Worm (Caenorhabditis elegans) whole organism, early embryonic: ENCODE data around the gene glb-17.

Source experiments
- B0310.2 ChIP-seq: sonication (generic microtip); optimal IDR thresholded peaks from 2 replicates; lab custom pipeline; 2016; ENCODE audit warnings: mild to moderate bottlenecking, missing genetic modification characterization, missing compliant biosample characterization
- F13C5.2 ChIP-seq: sonication (generic microtip); optimal IDR thresholded peaks from 2 replicates; lab custom pipeline; 2017; ENCODE audit warnings: mild to moderate bottlenecking, missing genetic modification characterization, inconsistent platforms, missing compliant biosample characterization
- aly-1 ChIP-seq: sonication (generic microtip); optimal IDR thresholded peaks from 2 replicates; lab custom pipeline; 2016; ENCODE audit warnings: missing genetic modification characterization, missing compliant biosample characterization
- ama-1 ChIP-seq: fragments of 150-350 bp; optimal IDR thresholded peaks from 2 replicates; lab custom pipeline; 2014
- ceh-13 ChIP-seq: fragments of 200-800 bp; sonication (Bioruptor generic); optimal IDR thresholded peaks from 2 replicates; lab custom pipeline; 2018; ENCODE audit warnings: mild to moderate bottlenecking, missing genetic modification characterization, missing compliant biosample characterization
- ceh-36 ChIP-seq: sonication (generic microtip); optimal IDR thresholded peaks from 2 replicates; lab custom pipeline; 2016; ENCODE audit warnings: missing genetic modification characterization, inconsistent platforms, missing compliant biosample characterization
- ets-7 ChIP-seq: sonication (generic microtip); optimal IDR thresholded peaks from 2 replicates; lab custom pipeline; 2016; ENCODE audit warnings: missing genotype, missing genetic modification characterization, missing compliant biosample characterization
- flt-1 ChIP-seq: fragments of 200-800 bp; sonication (Bioruptor generic); IDR thresholded peaks from 2 replicates; pipeline ENCODE4 v1.3.6; 2022; ENCODE audit warnings: missing genetic modification characterization, missing compliant biosample characterization
- hmbx-1 ChIP-seq: sonication (generic microtip); optimal IDR thresholded peaks from 2 replicates; lab custom pipeline; 2016; ENCODE audit warnings: mild to moderate bottlenecking, missing genetic modification characterization, missing compliant biosample characterization
- hmg-4 ChIP-seq: fragments of 200-800 bp; sonication (Bioruptor generic); optimal IDR thresholded peaks from 2 replicates; lab custom pipeline; 2018; ENCODE audit warnings: mild to moderate bottlenecking, missing genetic modification characterization, missing compliant biosample characterization
- hnd-1 ChIP-seq: sonication (generic microtip); optimal IDR thresholded peaks from 2 replicates; lab custom pipeline; 2016; ENCODE audit warnings: missing genetic modification characterization, missing compliant biosample characterization
- pes-1 ChIP-seq: fragments of 200-800 bp; sonication (Bioruptor generic); IDR thresholded peaks from 2 replicates; pipeline ENCODE4 v1.3.6; 2022; ENCODE audit warnings: missing genetic modification reagents, missing genetic modification characterization, missing compliant biosample characterization
- scrt-1 ChIP-seq: fragments of 200-800 bp; sonication (Bioruptor generic); IDR thresholded peaks from 2 replicates; pipeline ENCODE4 v1.3.6; 2022; ENCODE audit warnings: missing genetic modification characterization, missing compliant biosample characterization
- sea-1 ChIP-seq: fragments of 200-800 bp; sonication (Bioruptor generic); conservative IDR thresholded peaks from 2 replicates; pipeline ENCODE4 v1.3.6; 2022; ENCODE audit warnings: missing genetic modification characterization, missing compliant biosample characterization
- tbx-11 ChIP-seq: fragments of 200-800 bp; sonication (Bioruptor generic); IDR thresholded peaks from 2 replicates; pipeline ENCODE4 v1.3.6; 2022; ENCODE audit warnings: missing genetic modification characterization, missing compliant biosample characterization
- tbx-37 ChIP-seq: fragments of 200-800 bp; sonication (Bioruptor generic); conservative IDR thresholded peaks from 2 replicates; pipeline ENCODE4 v1.3.6; 2022; ENCODE audit warnings: missing genetic modification reagents, missing genetic modification characterization, missing compliant biosample characterization
- tra-4 ChIP-seq: sonication (generic microtip); optimal IDR thresholded peaks from 2 replicates; lab custom pipeline; 2017; ENCODE audit warnings: missing genetic modification characterization, missing compliant biosample characterization

glb-17 gene

ce11 chrX:9602625-9603024 is 25.8 kb upstream of the glb-17 start:
- no peak for TF ChIP-seq hmbx-1
- TF ChIP-seq ama-1 (lab: Kevin White, UChicago): no peak
- no peak for TF ChIP-seq aly-1 (tag; lab: Kevin White, UChicago)
- TF ChIP-seq F13C5.2 (tag; lab: Kevin White, UChicago): no peak
- no peak for TF ChIP-seq scrt-1 (GFP tag; lab: Robert Waterston, UW)
- no peak for TF ChIP-seq B0310.2 (tag; lab: Kevin White, UChicago)
- no peak for TF ChIP-seq ceh-36 (tag; lab: Kevin White, UChicago)
- TF ChIP-seq tbx-11: no peak
- TF ChIP-seq hmg-4 (GFP tag; lab: Kevin White, UChicago): no peak
- no peak for TF ChIP-seq tbx-37 (GFP tag; lab: Robert Waterston, UW)
- TF ChIP-seq hnd-1 (tag; lab: Kevin White, UChicago): no peak
- no peak for TF ChIP-seq sea-1 (GFP tag; lab: Robert Waterston, UW)

ce11 chrX:9597299-9597698 is 20.5 kb upstream of the glb-17 start:
- TF ChIP-seq tbx-11: no peak

ce11 chrX:9589123-9589522 is 12.3 kb upstream of the glb-17 start, which contains the start of gene del-8:
TSS of gene del-8 (plus strand) at chrX:9589423.
- TF ChIP-seq hnd-1 (tag; lab: Kevin White, UChicago): no peak
- TF ChIP-seq aly-1 (tag; lab: Kevin White, UChicago): no peak
- no peak for TF ChIP-seq B0310.2 (tag; lab: Kevin White, UChicago)

ce11 chrX:9587642-9588041 is 10.8 kb upstream of the glb-17 start, which contains the start of gene gpx-3:
TSS of gene gpx-3 (plus strand) at chrX:9587942.
- TF ChIP-seq ceh-13 (GFP tag; lab: Kevin White, UChicago): no peak
- no peak for TF ChIP-seq ceh-36 (tag; lab: Kevin White, UChicago)
- TF ChIP-seq hmg-4 (GFP tag; lab: Kevin White, UChicago): no peak
- TF ChIP-seq scrt-1 (GFP tag; lab: Robert Waterston, UW): no peak
- TF ChIP-seq aly-1 (tag; lab: Kevin White, UChicago): no peak
- no peak for TF ChIP-seq B0310.2 (tag; lab: Kevin White, UChicago)
- no peak for TF ChIP-seq F13C5.2 (tag; lab: Kevin White, UChicago)
- no peak for TF ChIP-seq tra-4 (tag; lab: Kevin White, UChicago)
- TF ChIP-seq hmbx-1: no peak
- TF ChIP-seq tbx-11: no peak
- no peak for TF ChIP-seq pes-1 (GFP tag; lab: Robert Waterston, UW)
- no peak for TF ChIP-seq ets-7 (tag; lab: Kevin White, UChicago)
- TF ChIP-seq sea-1 (GFP tag; lab: Robert Waterston, UW): no peak
- TF ChIP-seq ama-1 (lab: Kevin White, UChicago): no peak
- no peak for TF ChIP-seq hnd-1 (tag; lab: Kevin White, UChicago)
- TF ChIP-seq flt-1 (GFP tag; lab: Robert Waterston, UW): no peak

ce11 chrX:9585584-9586166 is 8.8 kb upstream of the glb-17 start:
- TF ChIP-seq F13C5.2 (tag; lab: Kevin White, UChicago): no peak
- TF ChIP-seq flt-1 (GFP tag; lab: Robert Waterston, UW): no peak
- TF ChIP-seq tra-4 (tag; lab: Kevin White, UChicago): no peak
- no peak for TF ChIP-seq hmg-4 (GFP tag; lab: Kevin White, UChicago)
- TF ChIP-seq hnd-1 (tag; lab: Kevin White, UChicago): no peak
- no peak for TF ChIP-seq pes-1 (GFP tag; lab: Robert Waterston, UW)
- TF ChIP-seq tbx-37 (GFP tag; lab: Robert Waterston, UW): no peak
- TF ChIP-seq sea-1 (GFP tag; lab: Robert Waterston, UW): no peak
- TF ChIP-seq aly-1 (tag; lab: Kevin White, UChicago): no peak
- no peak for TF ChIP-seq ets-7 (tag; lab: Kevin White, UChicago)
- TF ChIP-seq B0310.2 (tag; lab: Kevin White, UChicago): no peak
- TF ChIP-seq hmbx-1: no peak
- no peak for TF ChIP-seq ceh-13 (GFP tag; lab: Kevin White, UChicago)
- TF ChIP-seq ama-1 (lab: Kevin White, UChicago): no peak
- no peak for TF ChIP-seq scrt-1 (GFP tag; lab: Robert Waterston, UW)
- TF ChIP-seq tbx-11: no peak

- TF ChIP-seq B0310.2 (tag; lab: Kevin White, UChicago): no peak
- TF ChIP-seq flt-1 (GFP tag; lab: Robert Waterston, UW): no peak
- TF ChIP-seq tbx-11: no peak
- no peak for TF ChIP-seq ets-7 (tag; lab: Kevin White, UChicago)
- TF ChIP-seq scrt-1 (GFP tag; lab: Robert Waterston, UW): no peak
- TF ChIP-seq ceh-36 (tag; lab: Kevin White, UChicago): no peak
- no peak for TF ChIP-seq hmbx-1
- no peak for TF ChIP-seq aly-1 (tag; lab: Kevin White, UChicago)
- TF ChIP-seq ama-1 (lab: Kevin White, UChicago): no peak
- TF ChIP-seq hnd-1 (tag; lab: Kevin White, UChicago): no peak
- no peak for TF ChIP-seq F13C5.2 (tag; lab: Kevin White, UChicago)
- no peak for TF ChIP-seq tbx-37 (GFP tag; lab: Robert Waterston, UW)
- TF ChIP-seq hmg-4 (GFP tag; lab: Kevin White, UChicago): no peak
- TF ChIP-seq pes-1 (GFP tag; lab: Robert Waterston, UW): no peak
- no peak for TF ChIP-seq ceh-13 (GFP tag; lab: Kevin White, UChicago)
- no peak for TF ChIP-seq sea-1 (GFP tag; lab: Robert Waterston, UW)
- TF ChIP-seq tra-4 (tag; lab: Kevin White, UChicago): no peak
Observed at ce11 chrX:9584333-9584732, 7.5 kb upstream of the glb-17 start, which contains the start of gene gpx-5. TSS of gene gpx-5 (plus strand) at chrX:9584668.

ce11 chrX:9568574-9568973 is 8.3 kb downstream of the glb-17 start:
- no peak for TF ChIP-seq B0310.2 (tag; lab: Kevin White, UChicago)
- TF ChIP-seq hnd-1 (tag; lab: Kevin White, UChicago): no peak
- TF ChIP-seq ceh-13 (GFP tag; lab: Kevin White, UChicago): no peak
- no peak for TF ChIP-seq hmg-4 (GFP tag; lab: Kevin White, UChicago)
- TF ChIP-seq pes-1 (GFP tag; lab: Robert Waterston, UW): no peak
- no peak for TF ChIP-seq ets-7 (tag; lab: Kevin White, UChicago)
- TF ChIP-seq scrt-1 (GFP tag; lab: Robert Waterston, UW): no peak
- TF ChIP-seq aly-1 (tag; lab: Kevin White, UChicago): no peak
- TF ChIP-seq hmbx-1: no peak
- no peak for TF ChIP-seq ama-1 (lab: Kevin White, UChicago)
- no peak for TF ChIP-seq flt-1 (GFP tag; lab: Robert Waterston, UW)
- no peak for TF ChIP-seq tra-4 (tag; lab: Kevin White, UChicago)
- no peak for TF ChIP-seq tbx-11
